Worm (Caenorhabditis elegans) whole organism, mixed stage, embryonic: ENCODE results near the gene algn-12.

Experiments
- lin-13 ChIP-seq: fragments of 150-350 bp; optimal IDR thresholded peaks from 2 replicates; lab custom pipeline; 2014; ENCODE audit warnings: missing biosample characterization, missing genetic modification characterization
- zip-8 ChIP-seq: fragments of 150-350 bp; optimal IDR thresholded peaks from 2 replicates; lab custom pipeline; 2014; ENCODE audit warnings: missing biosample characterization, missing genetic modification characterization

ce11 chrV:8058359-8058758 lies 23.4 kb downstream of the algn-12 start, which contains the start of gene str-138:
- TF ChIP-seq lin-13 = no peak
- TF ChIP-seq zip-8 (tag; lab: Kevin White, UChicago) = no peak
